Worm (Caenorhabditis elegans) whole organism, late embryonic: ENCODE measurements around the gene ZK105.11.

ENCODE experiments used
- C08G9.2 ChIP-seq: sonication (generic microtip); optimal IDR thresholded peaks from 2 replicates; lab custom pipeline; 2016; ENCODE audit warnings: mild to moderate bottlenecking, missing genetic modification characterization, moderate library complexity, missing compliant biosample characterization
- K09A11.1 ChIP-seq: sonication (generic microtip); optimal IDR thresholded peaks from 2 replicates; lab custom pipeline; 2017; ENCODE audit warnings: antibody characterized with exemption, mild to moderate bottlenecking, missing genetic modification characterization, missing compliant biosample characterization; ENCODE audit not compliant: insufficient read depth
- T23F11.4 ChIP-seq: fragments of 200-800 bp; sonication (Bioruptor generic); optimal IDR thresholded peaks from 2 replicates; lab custom pipeline; 2018; ENCODE audit warnings: mild to moderate bottlenecking, missing genetic modification characterization, missing compliant biosample characterization
- Y22D7AL.16 ChIP-seq: sonication (generic microtip); optimal IDR thresholded peaks from 2 replicates; lab custom pipeline; 2016; ENCODE audit warnings: missing genetic modification characterization, missing compliant biosample characterization
- ceh-18 ChIP-seq: sonication (generic microtip); optimal IDR thresholded peaks from 2 replicates; lab custom pipeline; 2016; ENCODE audit warnings: missing genetic modification characterization, missing compliant biosample characterization
- ceh-19 ChIP-seq: fragments of 200-800 bp; sonication (Bioruptor generic); optimal IDR thresholded peaks from 2 replicates; lab custom pipeline; 2018; ENCODE audit warnings: mild to moderate bottlenecking, missing genetic modification characterization, missing compliant biosample characterization
- ceh-2 ChIP-seq: sonication (generic microtip); optimal IDR thresholded peaks from 2 replicates; lab custom pipeline; 2016; ENCODE audit warnings: missing genotype, missing genetic modification characterization, missing compliant biosample characterization
- ceh-30 ChIP-seq: fragments of 150-350 bp; optimal IDR thresholded peaks from 2 replicates; lab custom pipeline; 2014; ENCODE audit warnings: missing biosample characterization, missing genetic modification characterization
- ceh-34 ChIP-seq: sonication (generic microtip); optimal IDR thresholded peaks from 2 replicates; lab custom pipeline; 2016; ENCODE audit warnings: mild to moderate bottlenecking, missing genetic modification characterization, missing compliant biosample characterization
- ceh-45 ChIP-seq: fragments of 200-800 bp; sonication (Bioruptor generic); IDR thresholded peaks from 2 replicates; pipeline ENCODE4 v1.3.6; 2022; ENCODE audit warnings: missing genetic modification reagents, missing genetic modification characterization, missing compliant biosample characterization
- ceh-48 ChIP-seq: sonication (generic microtip); optimal IDR thresholded peaks from 2 replicates; lab custom pipeline; 2016; ENCODE audit warnings: missing genetic modification characterization, inconsistent platforms, missing compliant biosample characterization
- ceh-9 ChIP-seq: sonication (generic microtip); optimal IDR thresholded peaks from 2 replicates; lab custom pipeline; 2016; ENCODE audit warnings: mild to moderate bottlenecking, missing genetic modification characterization, inconsistent platforms, missing compliant biosample characterization
- che-1 ChIP-seq: sonication (generic microtip); optimal IDR thresholded peaks from 2 replicates; lab custom pipeline; 2016; ENCODE audit warnings: mild to moderate bottlenecking, missing genetic modification characterization, missing compliant biosample characterization
- dmd-4 ChIP-seq: sonication (generic microtip); optimal IDR thresholded peaks from 2 replicates; lab custom pipeline; 2016; ENCODE audit warnings: borderline replicate concordance, missing genetic modification characterization, missing compliant biosample characterization
- dve-1 ChIP-seq: sonication (generic microtip); optimal IDR thresholded peaks from 2 replicates; lab custom pipeline; 2017; ENCODE audit warnings: antibody characterized with exemption, mild to moderate bottlenecking, missing genetic modification characterization, missing compliant biosample characterization
- elt-4 ChIP-seq: sonication (generic microtip); optimal IDR thresholded peaks from 2 replicates; lab custom pipeline; 2016; ENCODE audit warnings: missing genetic modification characterization, missing compliant biosample characterization
- fax-1 ChIP-seq: sonication (generic microtip); optimal IDR thresholded peaks from 2 replicates; lab custom pipeline; 2016; ENCODE audit warnings: missing genotype, missing genetic modification characterization, missing compliant biosample characterization
- fkh-10 ChIP-seq: fragments of 150-350 bp; optimal IDR thresholded peaks from 2 replicates; lab custom pipeline; 2014; ENCODE audit warnings: missing biosample characterization, missing genetic modification reagents, missing genetic modification characterization
- fkh-6 ChIP-seq: sonication (generic microtip); optimal IDR thresholded peaks from 2 replicates; lab custom pipeline; 2016; ENCODE audit warnings: missing genetic modification characterization, missing compliant biosample characterization
- hlh-6 ChIP-seq: sonication (generic microtip); optimal IDR thresholded peaks from 2 replicates; lab custom pipeline; 2016; ENCODE audit warnings: missing genotype, missing genetic modification characterization, missing compliant biosample characterization
- lim-6 ChIP-seq: sonication (generic microtip); optimal IDR thresholded peaks from 2 replicates; lab custom pipeline; 2016; ENCODE audit warnings: missing genetic modification characterization, missing compliant biosample characterization
- mec-3 ChIP-seq: sonication (generic microtip); optimal IDR thresholded peaks from 2 replicates; lab custom pipeline; 2016; ENCODE audit warnings: borderline replicate concordance, missing genetic modification characterization, missing compliant biosample characterization
- nhr-11 ChIP-seq: fragments of 150-350 bp; optimal IDR thresholded peaks from 2 replicates; lab custom pipeline; 2014; ENCODE audit warnings: missing biosample characterization, missing genetic modification characterization
- nhr-232 ChIP-seq: sonication (generic microtip); optimal IDR thresholded peaks from 2 replicates; lab custom pipeline; 2016; ENCODE audit warnings: missing genetic modification characterization, missing compliant biosample characterization
- pat-9 ChIP-seq: fragments of 200-800 bp; sonication (Bioruptor generic); optimal IDR thresholded peaks from 2 replicates; lab custom pipeline; 2018; ENCODE audit warnings: mild to moderate bottlenecking, missing genetic modification characterization, moderate library complexity, missing compliant biosample characterization
- pax-1 ChIP-seq: fragments of 150-350 bp; optimal IDR thresholded peaks from 2 replicates; lab custom pipeline; 2014; ENCODE audit warnings: missing biosample characterization, missing genetic modification characterization
- pha-2 ChIP-seq: sonication (generic microtip); optimal IDR thresholded peaks from 2 replicates; lab custom pipeline; 2017; ENCODE audit warnings: mild to moderate bottlenecking, missing genetic modification characterization, missing compliant biosample characterization
- pha-4 ChIP-seq: fragments of 150-350 bp; optimal IDR thresholded peaks from 2 replicates; lab custom pipeline; 2018; ENCODE audit warnings: missing biosample characterization, missing genetic modification reagents, missing genetic modification characterization
- rnt-1 ChIP-seq: sonication (generic microtip); optimal IDR thresholded peaks from 2 replicates; lab custom pipeline; 2016; ENCODE audit warnings: missing genetic modification characterization, missing compliant biosample characterization
- sdc-2 ChIP-seq: sonication (generic microtip); optimal IDR thresholded peaks from 2 replicates; lab custom pipeline; 2016; ENCODE audit warnings: missing genotype, missing genetic modification characterization, missing compliant biosample characterization
- sox-2 ChIP-seq: fragments of 200-800 bp; sonication (Bioruptor generic); IDR thresholded peaks from 2 replicates; pipeline ENCODE4 v1.3.6; 2022; ENCODE audit warnings: missing genetic modification reagents, missing genetic modification characterization, missing compliant biosample characterization
- syd-9 ChIP-seq: sonication (generic microtip); optimal IDR thresholded peaks from 2 replicates; lab custom pipeline; 2016; ENCODE audit warnings: mild to moderate bottlenecking, missing genetic modification characterization, moderate library complexity, missing compliant biosample characterization
- unc-42 ChIP-seq: sonication (generic microtip); optimal IDR thresholded peaks from 2 replicates; lab custom pipeline; 2016; ENCODE audit warnings: missing genotype, missing genetic modification characterization, missing compliant biosample characterization
- ztf-16 ChIP-seq: sonication (generic microtip); optimal IDR thresholded peaks from 2 replicates; lab custom pipeline; 2017; ENCODE audit warnings: missing genetic modification characterization, missing compliant biosample characterization

The ZK105.11 gene

DNA sequence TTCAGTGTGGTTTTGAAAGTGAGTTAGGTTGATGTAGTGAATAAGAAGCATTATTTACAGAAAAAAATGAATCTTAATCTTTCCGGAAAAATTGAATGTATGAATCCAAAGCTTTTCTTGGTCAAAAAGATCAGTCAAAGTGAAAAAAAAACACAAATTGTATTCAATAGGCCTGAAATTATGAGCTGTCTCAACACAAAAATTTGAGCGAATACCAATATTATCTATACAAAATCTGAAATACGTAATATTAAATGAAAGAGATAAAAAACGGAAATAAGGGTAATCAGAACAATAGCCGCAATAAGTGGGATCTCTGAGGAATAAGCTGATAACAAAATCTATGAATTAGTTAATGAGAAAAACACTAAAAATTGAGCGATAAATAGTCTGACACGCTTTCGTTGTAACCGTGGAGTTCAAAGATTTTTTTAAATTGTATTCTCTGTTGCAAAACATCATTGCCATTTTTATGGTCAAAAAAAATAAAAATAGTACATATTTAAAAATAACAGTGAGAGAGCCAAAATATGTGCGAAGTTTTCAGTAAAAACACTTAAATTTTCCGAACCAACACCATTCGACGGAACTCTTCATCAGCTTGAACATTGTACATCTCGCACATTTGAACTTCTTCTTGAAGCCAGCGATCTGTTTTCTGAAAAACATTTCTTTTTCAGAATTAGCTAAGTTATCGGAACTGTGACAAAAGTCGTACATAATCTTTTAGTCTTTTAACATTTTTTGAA, 24.3 kb downstream of the ZK105.11 start, which contains the start of gene sre-11:
TSS of gene sre-11 (minus strand) at position 51 of the 749 bp plus-strand sequence.
- TF ChIP-seq ceh-30 (tag; lab: Kevin White, UChicago) (no peak), ceh-19 (GFP tag; lab: Kevin White, UChicago) (no peak), pha-4 (no peak), rnt-1 (tag; lab: Kevin White, UChicago) (no peak), sox-2 (GFP tag; lab: Robert Waterston, UW) (no peak), ceh-9 (tag; lab: Kevin White, UChicago) (no peak), K09A11.1 (no peak), elt-4 (tag; lab: Kevin White, UChicago) (no peak), ceh-45 (no peak), ceh-18 (no peak), sdc-2 (tag; lab: Kevin White, UChicago) (no peak), Y22D7AL.16 (no peak), ceh-2 (tag; lab: Kevin White, UChicago) (no peak), hlh-6 (tag; lab: Kevin White, UChicago) (no peak)

DNA sequence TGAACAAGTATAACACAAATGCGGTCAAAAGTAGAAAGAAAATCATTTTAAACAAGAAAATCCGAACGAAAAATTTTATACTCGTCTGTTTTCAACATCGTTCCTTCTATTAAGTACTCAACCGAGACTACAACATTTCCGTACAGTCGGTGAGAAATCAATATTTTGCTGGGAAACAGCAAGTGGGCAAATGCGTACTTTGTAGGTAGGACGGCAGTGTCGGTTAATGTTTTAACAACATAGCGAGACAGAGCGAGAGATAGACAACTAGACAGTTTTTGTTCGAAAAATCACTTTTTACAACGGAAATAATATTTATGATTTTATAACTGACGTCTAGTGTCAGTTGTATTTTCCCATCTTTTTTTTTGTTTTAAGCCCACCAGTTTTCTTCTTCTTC, 27.0 kb downstream of the ZK105.11 start, which contains the start of gene cyp-33A1:
TSS of gene cyp-33A1 (minus strand) at position 72 of the 400 bp plus-strand sequence.
- TF ChIP-seq T23F11.4 (no peak), sdc-2 (tag; lab: Kevin White, UChicago) (no peak), pax-1 (no peak), che-1 (tag; lab: Kevin White, UChicago) (no peak), nhr-11 (no peak), fax-1 (tag; lab: Kevin White, UChicago) (no peak), C08G9.2 (tag; lab: Kevin White, UChicago) (no peak), nhr-232 (tag; lab: Kevin White, UChicago) (no peak), ceh-19 (GFP tag; lab: Kevin White, UChicago) (no peak), ztf-16 (no peak)
- TF ChIP-seq, all 69 proteins: peak for 0

DNA sequence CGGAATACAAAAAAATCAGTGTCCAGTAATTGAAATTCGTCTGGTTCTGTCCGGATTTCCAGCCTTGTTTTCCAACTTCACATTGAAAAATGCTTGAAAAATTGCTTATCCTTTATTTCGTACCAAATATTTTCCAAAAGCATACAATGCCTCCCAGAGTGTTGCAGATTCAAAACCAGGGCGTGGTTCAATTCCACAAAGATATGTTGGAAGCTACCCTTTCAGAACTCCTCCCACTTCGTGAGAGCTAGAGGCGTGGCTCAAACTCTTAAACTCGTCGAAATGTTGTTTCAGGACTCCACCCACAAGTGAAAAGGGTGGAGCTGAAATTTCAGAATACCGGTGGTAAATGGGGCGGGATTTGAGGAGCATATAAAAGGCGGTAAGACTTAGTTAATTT, 32.5 kb downstream of the ZK105.11 start, which contains the start of gene C12D5.3:
TSS of gene C12D5.3 (plus strand) at position 301 of the 400 bp plus-strand sequence.
- no peak for TF ChIP-seq unc-42 (tag; lab: Kevin White, UChicago)
- TF ChIP-seq fkh-10 (GFP tag; lab: Kevin White, UChicago) = no peak
- no peak for TF ChIP-seq T23F11.4
- no peak for TF ChIP-seq elt-4 (tag; lab: Kevin White, UChicago)
- no peak for TF ChIP-seq pha-4
- TF ChIP-seq dve-1 (tag; lab: Kevin White, UChicago) = no peak
- TF ChIP-seq, all 69 proteins: peak for 0

DNA sequence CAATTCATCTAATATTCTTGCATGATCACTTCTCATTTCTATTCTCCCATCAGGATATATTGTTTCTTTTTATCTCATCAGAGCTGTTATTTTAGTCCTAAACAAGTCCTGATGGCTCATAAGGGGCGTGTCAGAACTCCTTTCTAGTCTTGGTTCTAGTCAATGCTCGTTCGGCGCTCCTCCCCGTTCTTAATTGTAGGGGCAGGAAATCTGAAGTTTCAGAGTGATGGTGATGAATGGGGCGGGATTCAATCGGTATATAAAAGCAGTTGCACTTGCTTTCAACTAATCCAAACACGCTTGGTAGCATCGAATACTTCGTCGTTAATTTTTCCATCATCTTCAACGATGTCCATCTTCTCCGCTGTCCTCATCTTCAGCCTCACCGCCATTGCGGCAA, 36.2 kb downstream of the ZK105.11 start, which contains the start of gene C12D5.4:
TSS of gene C12D5.4 (plus strand) at position 301 of the 400 bp plus-strand sequence.
- no peak for TF ChIP-seq dmd-4 (tag; lab: Kevin White, UChicago)
- TF ChIP-seq ceh-48 = no peak
- TF ChIP-seq syd-9 (tag; lab: Kevin White, UChicago) = no peak
- no peak for TF ChIP-seq K09A11.1

DNA sequence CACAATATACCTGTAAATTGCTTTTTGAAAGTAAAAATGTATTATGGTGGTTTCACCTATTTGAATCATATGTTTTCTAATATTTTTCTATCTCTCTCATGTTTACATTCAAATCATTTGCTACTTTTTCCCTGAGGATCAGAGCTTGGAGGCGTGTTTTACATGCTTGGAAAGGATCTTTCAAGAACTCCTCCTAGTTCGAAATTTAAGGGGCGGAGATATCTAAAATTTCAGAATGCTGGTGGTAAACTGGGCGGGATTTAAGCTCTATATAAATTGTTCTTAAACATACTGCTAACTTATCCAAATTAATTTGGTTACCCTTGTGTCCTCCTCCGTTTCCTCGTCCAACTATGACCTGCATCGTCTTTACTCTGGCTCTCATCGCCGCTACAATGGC, 40.5 kb downstream of the ZK105.11 start, which contains the start of gene C12D5.5:
TSS of gene C12D5.5 (plus strand) at position 301 of the 400 bp plus-strand sequence.
- no peak for TF ChIP-seq pat-9 (tag; lab: Kevin White, UChicago)
- TF ChIP-seq pax-1 = no peak
- no peak for TF ChIP-seq pha-4
- no peak for TF ChIP-seq T23F11.4
- no peak for TF ChIP-seq lim-6 (tag; lab: Kevin White, UChicago)
- no peak for TF ChIP-seq sox-2 (GFP tag; lab: Robert Waterston, UW)
- no peak for TF ChIP-seq fkh-6 (tag; lab: Kevin White, UChicago)
- no peak for TF ChIP-seq ceh-9 (tag; lab: Kevin White, UChicago)
- no peak for TF ChIP-seq ceh-48
- TF ChIP-seq rnt-1 (tag; lab: Kevin White, UChicago) = no peak
- no peak for TF ChIP-seq pha-2 (tag; lab: Kevin White, UChicago)
- TF ChIP-seq ceh-34 (tag; lab: Kevin White, UChicago) = no peak
- TF ChIP-seq ceh-18 = no peak
- TF ChIP-seq nhr-11 = no peak
- TF ChIP-seq mec-3 = no peak
